Fruit fly (Drosophila melanogaster): ENCODE results near the gene CG2698.

Gene CG2698

DNA sequence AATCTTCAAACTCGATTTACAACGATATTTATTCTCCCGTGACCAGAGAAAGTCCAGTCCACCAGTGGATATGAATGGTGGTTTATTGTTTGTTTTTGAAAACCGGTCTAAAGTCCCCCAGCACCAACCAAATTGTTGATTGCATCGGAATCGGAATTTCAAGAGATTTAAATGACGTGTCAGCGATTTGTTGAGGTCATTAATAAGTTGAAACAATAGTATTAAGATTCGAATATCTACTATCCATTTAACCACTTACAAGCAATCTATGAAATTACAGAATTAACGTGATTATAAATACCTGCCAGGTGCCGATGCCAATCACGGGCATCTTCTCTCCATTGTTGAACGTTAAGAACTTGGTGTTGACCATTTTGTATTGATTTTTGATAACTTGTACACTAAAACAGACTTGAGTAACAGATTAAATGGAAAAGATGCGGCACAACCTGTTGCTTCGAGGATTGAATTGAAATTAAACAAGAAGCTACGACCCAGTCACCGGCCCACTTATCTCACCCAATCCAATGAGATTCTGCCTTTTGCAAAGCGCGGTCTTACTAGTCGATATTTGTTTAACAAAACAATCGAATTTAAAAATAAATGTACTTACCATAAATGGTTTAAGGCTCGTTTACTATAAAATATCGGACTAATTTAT is 6.4 kb downstream of the CG2698 start, which contains the start of gene CG2767 (continued):
- TF ChIP-seq ato (GFP tag; IDR thresholded peaks at IDR 0.05; ENCODE audit: partially characterized antibody) (no peak), CG18764 (GFP tag; optimal IDR thresholded peaks at IDR 0.05) (no peak), mam (GFP tag; optimal IDR thresholded peaks at IDR 0.05) (no peak), lab (GFP tag; optimal IDR thresholded peaks at IDR 0.05) (no peak), CG6254 (GFP tag; optimal IDR thresholded peaks at IDR 0.05) (peak; percentile 16), cas (GFP tag; IDR thresholded peaks at IDR 0.05) (no peak), D19B (GFP tag; optimal IDR thresholded peaks at IDR 0.05) (no peak), Ravus (GFP tag; IDR thresholded peaks at IDR 0.05) (no peak), CG6683 (GFP tag; optimal IDR thresholded peaks at IDR 0.05) (no peak), Dll (GFP tag; IDR thresholded peaks at IDR 0.05; ENCODE audit: partially characterized antibody) (0 out of 4 replicates have a peak, but pooled peaks have one; percentile 24), CG4424 (GFP tag; optimal IDR thresholded peaks at IDR 0.05) (no peak), CG10209 (GFP tag; optimal IDR thresholded peaks at IDR 0.05) (no peak), CG32767 (GFP tag; IDR thresholded peaks at IDR 0.05) (no peak), Abd-B (GFP tag; optimal IDR thresholded peaks at IDR 0.05) (no peak), NfI (GFP tag; optimal IDR thresholded peaks at IDR 0.05) (no peak), CG1603 (tag; optimal IDR thresholded peaks at IDR 0.05) (peak; percentile 20), aop (GFP tag; IDR thresholded peaks at IDR 0.05) (no peak), Bgb (GFP tag; IDR thresholded peaks at IDR 0.05; ENCODE audit: partially characterized antibody) (peak; percentile 11; the same call in 1 of the 2 replicates), YL-1 (GFP tag; optimal IDR thresholded peaks at IDR 0.05) (peak; percentile 12), her (GFP tag; optimal IDR thresholded peaks at IDR 0.05) (no peak), pros (GFP tag; optimal IDR thresholded peaks at IDR 0.05) (peak; percentile 16), ap (GFP tag; IDR thresholded peaks at IDR 0.05) (no peak), Stat92E (GFP tag; optimal IDR thresholded peaks at IDR 0.05) (no peak), corto (GFP tag; optimal IDR thresholded peaks at IDR 0.05) (no peak), cg (GFP tag; optimal IDR thresholded peaks at IDR 0.05) (no peak), scrt (GFP tag; optimal IDR thresholded peaks at IDR 0.05) (peak; percentile 85), CG11695 (GFP tag; IDR thresholded peaks at IDR 0.05) (no peak), CG3995 (GFP tag; optimal IDR thresholded peaks at IDR 0.05) (peak; percentile 88), Atf-2 (GFP tag; optimal IDR thresholded peaks at IDR 0.05) (no peak), CG43689 (GFP tag; IDR thresholded peaks at IDR 0.05) (no peak), CG2199 (GFP tag; IDR thresholded peaks at IDR 0.05) (no peak), zf30C (GFP tag; optimal IDR thresholded peaks at IDR 0.05) (no peak), CG9797 (GFP tag; optimal IDR thresholded peaks at IDR 0.05) (peak; percentile 45), CG34422 (GFP tag; IDR thresholded peaks at IDR 0.05) (peak; percentile 32; the same call in 1 of the 3 replicates), nom (GFP tag; optimal IDR thresholded peaks at IDR 0.05) (peak; percentile 77), CG6689 (GFP tag; IDR thresholded peaks at IDR 0.05) (no peak), sob (GFP tag; IDR thresholded peaks at IDR 0.05) (no peak), CG18599 (GFP tag; optimal IDR thresholded peaks at IDR 0.05) (no peak), gfzf (GFP tag; optimal IDR thresholded peaks at IDR 0.05) (peak; percentile 74), CG12155 (GFP tag; optimal IDR thresholded peaks at IDR 0.05) (no peak), CG32532 (GFP tag; IDR thresholded peaks at IDR 0.05) (no peak), emc (GFP tag; optimal IDR thresholded peaks at IDR 0.05) (no peak), pzg (GFP tag; optimal IDR thresholded peaks at IDR 0.05) (peak; percentile 56), dmrt99B (tag; optimal IDR thresholded peaks at IDR 0.05) (no peak), CG12659 (GFP tag; optimal IDR thresholded peaks at IDR 0.05) (peak; percentile 15), CG18619 (GFP tag; optimal IDR thresholded peaks at IDR 0.05) (no peak), Antp (GFP tag; optimal IDR thresholded peaks at IDR 0.05) (no peak), CG13123 (GFP tag; optimal IDR thresholded peaks at IDR 0.05) (no peak), TFAM (GFP tag; optimal IDR thresholded peaks at IDR 0.05) (no peak)

All from whole organism, embryonic.